Fruit fly (Drosophila melanogaster) S2 (cell line): Measurements from ENCODE around the gene rut.

Experiments
- CG8478 ChIP-seq: fragments of >200 bp; optimal IDR thresholded peaks from 2 replicates; lab custom pipeline; 2018
- CTCF ChIP-seq, 2 experiments: fragments of >200 bp; optimal IDR thresholded peaks; 2 replicates each; lab custom pipeline; 2018

DNA sequence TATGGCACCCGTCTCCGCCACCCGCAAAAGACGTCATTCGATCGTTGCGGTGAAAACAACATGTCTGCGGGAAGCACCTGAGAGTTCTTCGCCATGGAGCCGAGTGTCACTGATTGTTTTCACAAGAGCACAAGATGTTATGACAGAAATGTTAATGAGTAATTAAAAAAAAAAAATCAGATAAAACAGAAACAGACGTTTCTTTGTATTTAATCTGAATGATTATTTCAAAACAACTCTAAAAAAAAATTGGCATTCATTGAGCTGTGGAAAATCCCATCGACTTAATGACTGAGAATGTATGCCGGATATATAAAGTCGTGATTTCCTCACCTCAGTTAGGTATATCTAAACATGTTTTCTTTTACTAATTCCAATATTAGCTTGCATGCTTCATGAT lies 39.4 kb downstream of the rut start, which contains the start of gene Ag5r:
- no peak for TF ChIP-seq CTCF (optimal IDR thresholded peaks at IDR 0.05; lab: Kevin White, UChicago)
- no peak for TF ChIP-seq CG8478 (lab: Kevin White, UChicago)
